Fruit fly (Drosophila melanogaster): ENCODE measurements around the gene Rim2.

DNA sequence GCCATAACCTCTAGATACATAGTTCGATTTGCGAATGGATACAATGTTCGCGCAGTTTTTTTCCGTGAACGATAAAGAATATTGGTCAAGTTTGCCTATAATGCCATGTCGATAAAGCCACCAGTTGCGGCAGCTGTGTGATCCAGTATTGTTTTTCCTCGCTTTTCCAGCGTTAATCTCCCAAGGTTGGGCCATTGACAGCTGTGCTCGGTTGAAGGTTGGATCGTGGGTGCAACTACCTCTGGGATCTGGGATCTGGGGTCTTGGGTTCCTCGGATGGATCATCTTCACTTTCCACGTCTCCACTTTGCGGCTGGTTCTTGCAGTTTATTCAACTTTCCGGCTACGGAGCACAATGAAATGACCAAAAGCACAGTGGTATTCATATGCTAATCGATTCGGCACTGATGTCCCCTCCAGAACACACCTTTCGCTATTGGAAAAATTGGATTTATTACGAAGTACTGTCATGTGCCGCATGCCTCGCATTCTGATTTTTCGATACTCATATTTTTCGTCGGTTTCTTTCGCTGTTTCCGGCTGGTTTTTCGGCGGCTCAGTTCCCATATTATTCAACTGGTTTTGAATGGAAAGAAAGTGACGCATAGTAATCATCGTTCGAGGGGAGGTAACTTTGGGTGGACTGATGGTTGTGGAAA lies 9.1 kb upstream of the Rim2 start:
- TF ChIP-seq Sin3A (optimal IDR thresholded peaks at IDR 0.05) (no peak), Myc (optimal IDR thresholded peaks at IDR 0.05) (no peak), insv (optimal IDR thresholded peaks at IDR 0.05) (no peak)
